Worm (Caenorhabditis elegans) whole organism, L1 larva: ENCODE results near the gene F14H3.5.

ENCODE experiments used
- C16A3.4 ChIP-seq: fragments of 150-350 bp; optimal IDR thresholded peaks from 2 replicates; lab custom pipeline; 2014; ENCODE audit warnings: missing biosample characterization, missing genetic modification characterization
- blmp-1 ChIP-seq: fragments of 150-350 bp; optimal IDR thresholded peaks from 2 replicates; lab custom pipeline; 2014; ENCODE audit warnings: missing biosample characterization, missing genetic modification characterization
- fkh-10 ChIP-seq: sonication (generic microtip); optimal IDR thresholded peaks from 2 replicates; lab custom pipeline; 2017; ENCODE audit warnings: missing biosample characterization, missing genetic modification reagents, missing genetic modification characterization
- grh-1 ChIP-seq: fragments of 200-800 bp; sonication (Bioruptor generic); IDR thresholded peaks from 2 replicates; pipeline ENCODE4 v1.3.6; 2022; ENCODE audit warnings: missing genetic modification reagents, missing genetic modification characterization, missing compliant biosample characterization
- lin-13 ChIP-seq: fragments of 150-350 bp; optimal IDR thresholded peaks from 2 replicates; lab custom pipeline; 2014; ENCODE audit warnings: missing biosample characterization, missing genetic modification reagents, missing genetic modification characterization
- lin-39 ChIP-seq: fragments of 150-350 bp; optimal IDR thresholded peaks from 2 replicates; lab custom pipeline; 2014; ENCODE audit warnings: missing biosample characterization, missing genetic modification reagents, missing genetic modification characterization
- mdl-1 ChIP-seq, 2 experiments: fragments of 150-350 bp; optimal IDR thresholded peaks; 2 replicates each; lab custom pipeline; 2014 to 2017; ENCODE audit warnings: missing biosample characterization in 2 of 2, missing genetic modification characterization in 2 of 2, inconsistent platforms in 1 of 2
- pag-3 ChIP-seq: sonication (generic microtip); optimal IDR thresholded peaks from 2 replicates; lab custom pipeline; 2017; ENCODE audit warnings: missing genetic modification characterization, mild to moderate bottlenecking, missing compliant biosample characterization, antibody characterized with exemption, borderline replicate concordance; ENCODE audit not compliant: insufficient read depth
- zag-1 ChIP-seq: fragments of 150-350 bp; optimal IDR thresholded peaks from 2 replicates; lab custom pipeline; 2014; ENCODE audit warnings: missing biosample characterization, missing genetic modification characterization
- ztf-4 ChIP-seq: fragments of 150-350 bp; optimal IDR thresholded peaks from 2 replicates; lab custom pipeline; 2014; ENCODE audit warnings: missing biosample characterization, missing genetic modification characterization

DNA sequence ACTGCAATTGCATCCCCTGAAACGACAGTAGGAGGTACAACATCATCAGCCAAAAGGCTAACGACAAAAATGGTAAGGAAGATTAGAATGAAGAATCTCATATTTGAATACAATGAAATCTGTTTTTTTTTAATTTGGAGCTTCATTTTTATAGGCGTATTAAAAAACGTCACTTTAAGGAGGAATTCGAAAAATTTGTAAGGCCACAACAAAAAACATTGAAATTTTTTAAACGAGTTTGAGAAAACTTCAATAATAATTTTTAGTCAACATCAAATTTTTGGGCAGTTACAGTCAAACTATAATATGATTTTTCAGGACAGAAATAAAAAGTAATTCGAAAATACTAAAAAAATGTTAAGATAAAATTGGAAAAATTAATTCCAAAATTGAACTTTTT is 5.9 kb upstream of the F14H3.5 start, which contains the start of gene F14H3.14:
- TF ChIP-seq pag-3 (tag; lab: Kevin White, UChicago) (no peak), mdl-1 (tag; optimal IDR thresholded peaks at IDR 0.05; lab: Kevin White, UChicago) (no peak), zag-1 (no peak), C16A3.4 (tag; lab: Kevin White, UChicago) (no peak), ztf-4 (tag; lab: Kevin White, UChicago) (no peak), grh-1 (GFP tag; lab: Robert Waterston, UW) (no peak), fkh-10 (GFP tag; lab: Kevin White, UChicago) (no peak), blmp-1 (tag; lab: Kevin White, UChicago) (no peak), lin-13 (GFP tag; lab: Kevin White, UChicago) (no peak), lin-39 (no peak)
